Worm (Caenorhabditis elegans) whole organism, L3 larva: ENCODE data around the gene T24D5.2.

ENCODE experiments used
- ceh-16 ChIP-seq: sonication (generic microtip); optimal IDR thresholded peaks from 2 replicates; lab custom pipeline; 2017; ENCODE audit warnings: missing biosample characterization, missing genetic modification characterization
- ceh-82 ChIP-seq: fragments of 150-350 bp; optimal IDR thresholded peaks from 2 replicates; lab custom pipeline; 2014; ENCODE audit warnings: missing biosample characterization, missing genetic modification characterization
- daf-12 ChIP-seq: fragments of 150-350 bp; optimal IDR thresholded peaks from 2 replicates; lab custom pipeline; 2014; ENCODE audit warnings: missing biosample characterization, missing genetic modification reagents, missing genetic modification characterization
- elt-3 ChIP-seq, 3 experiments: fragments of 150-350 bp in 1 of 3; sonication (generic microtip) in 2 of 3; optimal IDR thresholded peaks; 2 replicates in 2 of 3; 4 replicates in 1 of 3; lab custom pipeline; 2014 to 2017; ENCODE audit warnings: missing biosample characterization in 3 of 3, missing genetic modification characterization in 3 of 3
- fkh-2 ChIP-seq: fragments of 150-350 bp; optimal IDR thresholded peaks from 2 replicates; lab custom pipeline; 2014; ENCODE audit warnings: missing biosample characterization, missing genetic modification reagents, missing genetic modification characterization
- lin-39 ChIP-seq: fragments of 150-350 bp; optimal IDR thresholded peaks from 2 replicates; lab custom pipeline; 2018; ENCODE audit warnings: missing biosample characterization, missing genetic modification reagents, missing genetic modification characterization
- snpc-4 ChIP-seq: fragments of 150-350 bp; optimal IDR thresholded peaks from 2 replicates; lab custom pipeline; 2014; ENCODE audit warnings: missing biosample characterization, missing genetic modification characterization

ce11 chrX:12549056-12549455 lies 37.2 kb downstream of the T24D5.2 start:
- TF ChIP-seq daf-12 (tag; lab: Kevin White, UChicago) = no peak
- no peak for TF ChIP-seq elt-3 (tag; optimal IDR thresholded peaks at IDR 0.05; lab: Kevin White, UChicago)
- TF ChIP-seq fkh-2 = no peak
- TF ChIP-seq snpc-4 (tag; lab: Kevin White, UChicago) = no peak
- no peak for TF ChIP-seq ceh-82 (tag; lab: Kevin White, UChicago)
- TF ChIP-seq lin-39 (tag; lab: Kevin White, UChicago) = no peak
- TF ChIP-seq ceh-16 (tag; lab: Kevin White, UChicago) = no peak
